Fruit fly (Drosophila melanogaster): Measurements from ENCODE around the gene CG12541.

CG12541 gene

dm6 chrX:6983500-6984320 lies 82.1 kb downstream of the CG12541 start:
- TF ChIP-seq CTCF (optimal IDR thresholded peaks at IDR 0.05) (no peak), CG8478 (optimal IDR thresholded peaks at IDR 0.05) (no peak)

- TF ChIP-seq CTCF (optimal IDR thresholded peaks at IDR 0.05) (no peak), CG8478 (optimal IDR thresholded peaks at IDR 0.05) (no peak)
Observed at dm6 chrX:6982705-6983384, 83.0 kb downstream of the CG12541 start.

dm6 chrX:6982054-6982453 lies 83.8 kb downstream of the CG12541 start:
- no peak for TF ChIP-seq CTCF (optimal IDR thresholded peaks at IDR 0.05)
- no peak for TF ChIP-seq CG8478 (optimal IDR thresholded peaks at IDR 0.05)

- TF ChIP-seq CTCF (optimal IDR thresholded peaks at IDR 0.05) (no peak), CG8478 (optimal IDR thresholded peaks at IDR 0.05) (no peak)
Observed at dm6 chrX:6981470-6981952, 84.3 kb downstream of the CG12541 start.

dm6 chrX:6976911-6977310 lies 88.9 kb downstream of the CG12541 start:
- TF ChIP-seq CTCF (optimal IDR thresholded peaks at IDR 0.05): no peak
- TF ChIP-seq CG8478 (optimal IDR thresholded peaks at IDR 0.05): no peak

dm6 chrX:6976364-6976763 lies 89.5 kb downstream of the CG12541 start:
- TF ChIP-seq CG8478 (optimal IDR thresholded peaks at IDR 0.05) (no peak), CTCF (optimal IDR thresholded peaks at IDR 0.05) (no peak)

- TF ChIP-seq CG8478 (optimal IDR thresholded peaks at IDR 0.05) (no peak), CTCF (optimal IDR thresholded peaks at IDR 0.05) (no peak)
Observed at dm6 chrX:6974221-6974620, 91.6 kb downstream of the CG12541 start.

- peak in 1 of 2 experiments; percentile 37 for TF ChIP-seq CTCF (optimal IDR thresholded peaks at IDR 0.05)
- no peak for TF ChIP-seq CG8478 (optimal IDR thresholded peaks at IDR 0.05)
Observed at dm6 chrX:6973340-6973739, 92.5 kb downstream of the CG12541 start, which contains the start of gene CG3040. Gene CG3040, minus strand, starts transcription at chrX:6973393.

Data from S2 (cell line).